Worm (Caenorhabditis elegans) whole organism, dauer: ENCODE measurements around the gene clec-146.

Experiments
- unc-62 ChIP-seq: sonication (generic microtip); optimal IDR thresholded peaks from 2 replicates; lab custom pipeline; 2017; ENCODE audit warnings: missing biosample characterization, missing genetic modification reagents, missing genetic modification characterization

Gene clec-146

ce11 chrII:13596505-13596977 is 3.0 kb upstream of the clec-146 start, which contains the start of the genes fbxc-23 and csc-1:
TSS of gene fbxc-23 (minus strand) at chrII:13596555.
TSS of gene csc-1 (plus strand) at chrII:13596955.
- no peak for TF ChIP-seq unc-62 (GFP tag; lab: Kevin White, UChicago)

- no peak for TF ChIP-seq unc-62 (GFP tag; lab: Kevin White, UChicago)
These were observed 1.7 kb upstream of the clec-146 start for ce11 chrII:13595279-13595678.

- TF ChIP-seq unc-62 (GFP tag; lab: Kevin White, UChicago), result no peak
These were observed 3.1 kb downstream of the clec-146 start, which contains the start of gene clec-145 for ce11 chrII:13590461-13590860. TSS of gene clec-145 (minus strand) at chrII:13590561.

- TF ChIP-seq unc-62 (GFP tag; lab: Kevin White, UChicago), result no peak
These were observed 7.9 kb downstream of the clec-146 start, which contains the start of gene Y48E1B.8 for ce11 chrII:13585655-13586170. TSS of gene Y48E1B.8 (plus strand) at chrII:13585705.

- TF ChIP-seq unc-62 (GFP tag; lab: Kevin White, UChicago), result no peak
These were observed 18.3 kb downstream of the clec-146 start, which contains the start of the genes mrpl-37 and lin-38 for ce11 chrII:13575018-13575948. TSS of gene mrpl-37 (minus strand) at chrII:13575068. TSS of gene lin-38 (plus strand) at chrII:13575925.

ce11 chrII:13574395-13574794 is 19.2 kb downstream of the clec-146 start:
- no peak for TF ChIP-seq unc-62 (GFP tag; lab: Kevin White, UChicago)

- TF ChIP-seq unc-62 (GFP tag; lab: Kevin White, UChicago), result no peak
These were observed 25.7 kb downstream of the clec-146 start, which contains the start of gene Y48E1B.3 for ce11 chrII:13567871-13568270. TSS of gene Y48E1B.3 (minus strand) at chrII:13567971.

ce11 chrII:13560553-13560952 is 33.0 kb downstream of the clec-146 start:
- TF ChIP-seq unc-62 (GFP tag; lab: Kevin White, UChicago), result no peak

- no peak for TF ChIP-seq unc-62 (GFP tag; lab: Kevin White, UChicago)
These were observed 46.0 kb downstream of the clec-146 start, which contains the start of gene ddl-2 for ce11 chrII:13547545-13547944. TSS of gene ddl-2 (minus strand) at chrII:13547645.

ce11 chrII:13542991-13543390 is 50.6 kb downstream of the clec-146 start:
- TF ChIP-seq unc-62 (GFP tag; lab: Kevin White, UChicago), result no peak

- TF ChIP-seq unc-62 (GFP tag; lab: Kevin White, UChicago), result no peak
These were observed 52.6 kb downstream of the clec-146 start, which contains the start of the genes noa-1 and Y48E1B.17 for ce11 chrII:13540956-13541355. TSS of gene noa-1 (minus strand) at chrII:13541056. TSS of gene Y48E1B.17 (minus strand) at chrII:13541084.
